Fruit fly (Drosophila melanogaster) whole organism: ENCODE data around the gene put.

ENCODE experiments used
- psq ChIP-seq: fragments of >200 bp; optimal IDR thresholded peaks from 2 replicates; lab custom pipeline; 2017
- usp ChIP-seq: fragments of >200 bp; optimal IDR thresholded peaks from 2 replicates; lab custom pipeline; 2017; ENCODE audit warnings: missing biosample characterization, missing genetic modification characterization, mixed read lengths

DNA sequence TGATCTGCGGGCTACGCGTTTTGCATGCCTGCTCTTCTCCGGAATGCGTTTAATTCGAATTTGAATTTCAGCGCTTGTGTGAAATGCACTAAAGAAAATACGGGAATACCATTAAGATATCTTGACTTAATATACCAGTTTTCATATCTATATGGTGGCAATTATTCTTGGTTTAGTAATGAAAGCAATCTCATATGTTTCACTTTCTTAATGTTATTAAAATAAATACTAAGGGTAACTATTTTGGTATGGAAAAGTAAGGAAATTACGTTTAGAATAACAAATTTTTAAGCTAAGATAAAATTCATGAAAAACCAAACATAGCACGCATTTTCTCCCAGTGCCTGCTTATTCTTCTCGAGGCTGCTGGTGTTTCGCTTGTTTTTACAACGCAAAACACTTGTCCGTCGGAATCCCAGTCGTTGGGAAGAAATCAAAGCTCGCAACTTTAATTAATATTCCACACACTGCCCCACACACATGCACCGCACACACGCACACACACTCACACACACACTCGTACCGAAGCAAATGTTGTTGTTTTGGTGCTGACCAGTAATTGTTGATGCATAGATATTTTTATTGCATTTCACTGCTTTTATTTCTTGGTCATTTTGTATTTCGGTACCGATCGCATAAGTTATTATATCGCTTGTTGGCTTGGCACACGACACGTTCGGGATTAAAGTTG, 47.6 kb downstream of the put start:
- TF ChIP-seq usp (GFP tag; lab: Kevin White, UChicago) (no peak), psq (lab: Kevin White, UChicago) (no peak)
